Worm (Caenorhabditis elegans) whole organism, midembryonic: Measurements from ENCODE around the gene bus-8A.

Experiments
- flt-1 ChIP-seq: fragments of 200-800 bp; sonication (Bioruptor generic); IDR thresholded peaks from 2 replicates; pipeline ENCODE4 v1.3.6; 2022; ENCODE audit warnings: missing genetic modification characterization, missing compliant biosample characterization
- klf-2 ChIP-seq: fragments of 200-800 bp; sonication (Bioruptor generic); conservative IDR thresholded peaks from 2 replicates; pipeline ENCODE4 v1.3.6; 2022; ENCODE audit warnings: missing genetic modification reagents, missing genetic modification characterization, missing compliant biosample characterization
- med-1 ChIP-seq: sonication (generic microtip); optimal IDR thresholded peaks from 2 replicates; lab custom pipeline; 2017; ENCODE audit warnings: missing genetic modification characterization, mild to moderate bottlenecking, missing compliant biosample characterization, antibody characterized with exemption, missing genetic modification reagents; ENCODE audit not compliant: insufficient read depth
- ref-1 ChIP-seq: fragments of 200-800 bp; sonication (Bioruptor generic); conservative IDR thresholded peaks from 2 replicates; pipeline ENCODE4 v1.3.6; 2022; ENCODE audit warnings: missing genetic modification reagents, missing genetic modification characterization, missing compliant biosample characterization
- tab-1 ChIP-seq: fragments of 200-800 bp; sonication (Bioruptor generic); IDR thresholded peaks from 2 replicates; pipeline ENCODE4 v1.3.6; 2022; ENCODE audit warnings: missing genetic modification characterization, missing compliant biosample characterization
- ztf-23 ChIP-seq: fragments of 200-800 bp; sonication (Bioruptor generic); IDR thresholded peaks from 2 replicates; pipeline ENCODE4 v1.3.6; 2022; ENCODE audit warnings: missing genetic modification reagents, missing genetic modification characterization, missing compliant biosample characterization
- ztf-29 ChIP-seq: fragments of 200-800 bp; sonication (Bioruptor generic); IDR thresholded peaks from 2 replicates; pipeline ENCODE4 v1.3.6; 2022; ENCODE audit warnings: missing genetic modification reagents, missing genetic modification characterization, missing compliant biosample characterization

ce11 chrX:5524260-5524659, 31.5 kb downstream of the bus-8A start:
- TF ChIP-seq med-1 (GFP tag; lab: Kevin White, UChicago) (no peak), ztf-29 (GFP tag; lab: Robert Waterston, UW) (no peak), tab-1 (GFP tag; lab: Robert Waterston, UW) (no peak), klf-2 (GFP tag; lab: Robert Waterston, UW) (no peak), ref-1 (GFP tag; lab: Robert Waterston, UW) (no peak), ztf-23 (GFP tag; lab: Robert Waterston, UW) (no peak), flt-1 (GFP tag; lab: Robert Waterston, UW) (no peak)
